Fruit fly (Drosophila melanogaster): ENCODE results near the gene CG7341.

dm6 chr3L:18164804-18165203 lies 52.0 kb downstream of the CG7341 start:
- TF ChIP-seq CG18011 (GFP tag; optimal IDR thresholded peaks at IDR 0.05) (no peak), Med (GFP tag) (no peak), CG11398 (GFP tag; optimal IDR thresholded peaks at IDR 0.05) (no peak), CG3065 (GFP tag; optimal IDR thresholded peaks at IDR 0.05) (no peak), CG6272 (GFP tag; IDR thresholded peaks at IDR 0.05) (no peak), Fer2 (tag; optimal IDR thresholded peaks at IDR 0.05) (no peak), Oli (tag; optimal IDR thresholded peaks at IDR 0.05) (no peak), CG17385 (GFP tag; optimal IDR thresholded peaks at IDR 0.05) (no peak)

All from whole organism, embryonic.